Worm (Caenorhabditis elegans) whole organism, L1 larva: Measurements from ENCODE around the gene deb-1.

Experiments used
- C04F5.9 ChIP-seq: sonication (generic microtip); optimal IDR thresholded peaks from 2 replicates; lab custom pipeline; 2016; ENCODE audit warnings: missing genetic modification characterization, missing compliant biosample characterization
- C16A3.4 ChIP-seq: fragments of 150-350 bp; optimal IDR thresholded peaks from 2 replicates; lab custom pipeline; 2014; ENCODE audit warnings: missing biosample characterization, missing genetic modification characterization
- C34B4.2 ChIP-seq: sonication (generic microtip); optimal IDR thresholded peaks from 2 replicates; lab custom pipeline; 2017; ENCODE audit warnings: mild to moderate bottlenecking, missing genetic modification characterization, missing compliant biosample characterization
- Y116A8C.19 ChIP-seq: sonication (generic microtip); optimal IDR thresholded peaks from 2 replicates; lab custom pipeline; 2016; ENCODE audit warnings: missing compliant biosample characterization, missing genetic modification characterization, borderline replicate concordance
- aly-2 ChIP-seq: fragments of 150-350 bp; optimal IDR thresholded peaks from 2 replicates; lab custom pipeline; 2014; ENCODE audit warnings: missing biosample characterization, missing genetic modification characterization
- blmp-1 ChIP-seq: fragments of 150-350 bp; optimal IDR thresholded peaks from 2 replicates; lab custom pipeline; 2014; ENCODE audit warnings: missing biosample characterization, missing genetic modification characterization
- ceh-63 ChIP-seq: fragments of 200-800 bp; sonication (Bioruptor generic); optimal IDR thresholded peaks from 2 replicates; lab custom pipeline; 2018; ENCODE audit warnings: mild to moderate bottlenecking, missing genetic modification characterization, missing compliant biosample characterization
- dpl-1 ChIP-seq, 3 experiments: fragments of 150-350 bp in 2 of 3; sonication (generic microtip) in 1 of 3; optimal IDR thresholded peaks; 2 replicates each; lab custom pipeline; 2014 to 2017; ENCODE audit warnings: missing biosample characterization in 3 of 3, missing genetic modification characterization in 3 of 3, missing genetic modification reagents in 3 of 3
- dsc-1 ChIP-seq: sonication (generic microtip); optimal IDR thresholded peaks from 2 replicates; lab custom pipeline; 2016; ENCODE audit warnings: mild to moderate bottlenecking, missing genetic modification characterization, missing compliant biosample characterization
- efl-1 ChIP-seq, 4 experiments: fragments of 150-350 bp; optimal IDR thresholded peaks in 3 of 4; peaks in 1 of 4; 1 replicate in 1 of 4; 2 replicates in 3 of 4; lab custom pipeline; 2014; ENCODE audit warnings: missing biosample characterization in 2 of 4, missing genetic modification characterization in 2 of 4, missing genetic modification reagents in 2 of 4
- ets-5 ChIP-seq: fragments of 200-800 bp; sonication (Bioruptor generic); IDR thresholded peaks from 2 replicates; pipeline ENCODE4 v1.3.6; 2022; ENCODE audit warnings: missing genetic modification characterization, missing compliant biosample characterization
- fkh-4 ChIP-seq: sonication (generic microtip); optimal IDR thresholded peaks from 2 replicates; lab custom pipeline; 2016; ENCODE audit warnings: missing compliant biosample characterization, missing genetic modification characterization, borderline replicate concordance
- grh-1 ChIP-seq: fragments of 200-800 bp; sonication (Bioruptor generic); IDR thresholded peaks from 2 replicates; pipeline ENCODE4 v1.3.6; 2022; ENCODE audit warnings: missing genetic modification reagents, missing genetic modification characterization, missing compliant biosample characterization
- hlh-17 ChIP-seq: fragments of 200-800 bp; sonication (Bioruptor generic); optimal IDR thresholded peaks from 2 replicates; lab custom pipeline; 2018; ENCODE audit warnings: missing genetic modification characterization, mild to moderate bottlenecking, missing compliant biosample characterization, moderate library complexity, borderline replicate concordance
- hlh-4 ChIP-seq: sonication (generic microtip); optimal IDR thresholded peaks from 2 replicates; lab custom pipeline; 2016; ENCODE audit warnings: mild to moderate bottlenecking, missing genetic modification characterization, missing compliant biosample characterization
- hpl-2 ChIP-seq: fragments of 150-350 bp; optimal IDR thresholded peaks from 2 replicates; lab custom pipeline; 2014; ENCODE audit warnings: missing biosample characterization, missing genetic modification reagents, missing genetic modification characterization
- isw-1 ChIP-seq: fragments of 200-800 bp; sonication (Bioruptor generic); IDR thresholded peaks from 2 replicates; pipeline ENCODE4 v1.3.6; 2022; ENCODE audit warnings: missing genetic modification characterization, missing compliant biosample characterization
- lin-14 ChIP-seq: fragments of 200-800 bp; sonication (Bioruptor generic); optimal IDR thresholded peaks from 2 replicates; lab custom pipeline; 2018; ENCODE audit warnings: mild to moderate bottlenecking, missing genetic modification characterization, moderate library complexity, missing compliant biosample characterization
- lir-3 ChIP-seq: sonication (generic microtip); optimal IDR thresholded peaks from 2 replicates; lab custom pipeline; 2016; ENCODE audit warnings: mild to moderate bottlenecking, missing genetic modification characterization, moderate library complexity, missing compliant biosample characterization; ENCODE audit not compliant: poor library complexity
- lsy-2 ChIP-seq, 2 experiments: fragments of 150-350 bp; optimal IDR thresholded peaks; 2 replicates each; lab custom pipeline; 2014; ENCODE audit warnings: missing biosample characterization in 2 of 2, missing genetic modification characterization in 2 of 2
- mab-9 ChIP-seq: fragments of 200-800 bp; sonication (Bioruptor generic); IDR thresholded peaks from 2 replicates; pipeline ENCODE4 v1.3.6; 2022; ENCODE audit warnings: missing genetic modification reagents, missing genetic modification characterization, missing compliant biosample characterization
- mef-2 ChIP-seq: fragments of 150-350 bp; optimal IDR thresholded peaks from 2 replicates; lab custom pipeline; 2014; ENCODE audit warnings: missing biosample characterization, missing genetic modification characterization
- nhr-11 ChIP-seq: fragments of 150-350 bp; optimal IDR thresholded peaks from 2 replicates; lab custom pipeline; 2014; ENCODE audit warnings: missing biosample characterization, missing genetic modification characterization
- nhr-12 ChIP-seq: sonication (generic microtip); optimal IDR thresholded peaks from 2 replicates; lab custom pipeline; 2017; ENCODE audit warnings: missing biosample characterization, missing genetic modification characterization
- nhr-19 ChIP-seq: fragments of 200-800 bp; sonication (Bioruptor generic); conservative IDR thresholded peaks from 2 replicates; pipeline ENCODE4 v1.3.6; 2022; ENCODE audit warnings: missing genetic modification characterization, missing compliant biosample characterization
- nhr-20 ChIP-seq: sonication (generic microtip); optimal IDR thresholded peaks from 2 replicates; lab custom pipeline; 2016; ENCODE audit warnings: mild to moderate bottlenecking, missing genetic modification characterization, missing compliant biosample characterization
- nhr-71 ChIP-seq: sonication (generic microtip); optimal IDR thresholded peaks from 2 replicates; lab custom pipeline; 2016; ENCODE audit warnings: mild to moderate bottlenecking, missing genetic modification characterization, moderate library complexity, missing compliant biosample characterization
- nhr-77 ChIP-seq: fragments of 150-350 bp; optimal IDR thresholded peaks from 2 replicates; lab custom pipeline; 2014; ENCODE audit warnings: missing biosample characterization, missing genetic modification characterization
- nhr-85 ChIP-seq: sonication (generic microtip); peaks from one replicate; lab custom pipeline; 2016; ENCODE audit warnings: missing genetic modification characterization, inconsistent platforms, missing compliant biosample characterization
- pag-3 ChIP-seq: sonication (generic microtip); optimal IDR thresholded peaks from 2 replicates; lab custom pipeline; 2017; ENCODE audit warnings: missing genetic modification characterization, mild to moderate bottlenecking, missing compliant biosample characterization, antibody characterized with exemption, borderline replicate concordance; ENCODE audit not compliant: insufficient read depth
- rnt-1 ChIP-seq: sonication (generic microtip); optimal IDR thresholded peaks from 2 replicates; lab custom pipeline; 2016; ENCODE audit warnings: mild to moderate bottlenecking, missing genetic modification characterization, moderate library complexity, missing compliant biosample characterization
- skn-1 ChIP-seq: fragments of 150-350 bp; optimal IDR thresholded peaks from 2 replicates; lab custom pipeline; 2014; ENCODE audit warnings: missing biosample characterization, missing genetic modification characterization
- snu-23 ChIP-seq: sonication (generic microtip); optimal IDR thresholded peaks from 2 replicates; lab custom pipeline; 2016; ENCODE audit warnings: missing genetic modification characterization, missing compliant biosample characterization
- sup-37 ChIP-seq: fragments of 200-800 bp; sonication (Bioruptor generic); optimal IDR thresholded peaks from 2 replicates; lab custom pipeline; 2018; ENCODE audit warnings: mild to moderate bottlenecking, missing genetic modification characterization, missing compliant biosample characterization
- swsn-7 ChIP-seq: sonication (generic microtip); optimal IDR thresholded peaks from 2 replicates; lab custom pipeline; 2016; ENCODE audit warnings: missing genetic modification characterization, missing compliant biosample characterization
- tbx-2 ChIP-seq: sonication (generic microtip); optimal IDR thresholded peaks from 2 replicates; lab custom pipeline; 2016; ENCODE audit warnings: missing genetic modification characterization, missing compliant biosample characterization
- unc-130 ChIP-seq: fragments of 150-350 bp; optimal IDR thresholded peaks from 2 replicates; lab custom pipeline; 2017; ENCODE audit warnings: missing biosample characterization, missing genetic modification characterization, inconsistent platforms
- unc-86 ChIP-seq: sonication (generic microtip); optimal IDR thresholded peaks from 2 replicates; lab custom pipeline; 2016; ENCODE audit warnings: missing genetic modification characterization, missing compliant biosample characterization
- vab-15 ChIP-seq: sonication (generic microtip); optimal IDR thresholded peaks from 2 replicates; lab custom pipeline; 2017; ENCODE audit warnings: missing genotype, mild to moderate bottlenecking, missing genetic modification characterization, missing compliant biosample characterization
- xbp-1 ChIP-seq: sonication (generic microtip); optimal IDR thresholded peaks from 2 replicates; lab custom pipeline; 2016; ENCODE audit warnings: missing genetic modification characterization, missing compliant biosample characterization
- zag-1 ChIP-seq: fragments of 150-350 bp; optimal IDR thresholded peaks from 2 replicates; lab custom pipeline; 2014; ENCODE audit warnings: missing biosample characterization, missing genetic modification characterization
- ztf-4 ChIP-seq: fragments of 150-350 bp; optimal IDR thresholded peaks from 2 replicates; lab custom pipeline; 2014; ENCODE audit warnings: missing biosample characterization, missing genetic modification characterization

Gene deb-1

DNA sequence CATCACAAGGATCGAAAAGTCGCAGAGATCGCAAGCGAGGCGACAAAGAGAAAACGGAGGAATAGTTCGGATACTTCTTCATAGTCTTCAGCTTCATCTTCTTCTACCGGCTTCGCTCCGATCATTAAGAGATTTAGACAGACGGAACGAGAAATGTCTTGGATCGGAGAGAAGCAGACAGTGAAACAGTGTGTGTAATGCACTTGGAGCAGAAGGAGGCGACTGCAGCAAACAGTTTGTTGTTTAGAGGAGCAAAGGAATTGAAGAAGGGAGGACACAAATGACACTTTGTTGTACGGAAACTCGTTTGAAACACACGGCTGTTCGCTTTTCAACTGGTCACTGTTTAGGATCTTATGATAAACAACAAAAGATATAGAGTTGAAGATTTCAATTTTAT, 5.3 kb upstream of the deb-1 start:
- peak; percentile 11 for TF ChIP-seq ztf-4
- peak; percentile 70 for TF ChIP-seq rnt-1 (tag; lab: Kevin White, UChicago)
- TF ChIP-seq skn-1: peak; percentile 3
- TF ChIP-seq C04F5.9 (tag; lab: Kevin White, UChicago): no peak
- TF ChIP-seq mab-9: no peak
- no peak for TF ChIP-seq ets-5 (GFP tag; lab: Robert Waterston, UW)
- peak; percentile 34 for TF ChIP-seq nhr-20 (tag; lab: Kevin White, UChicago)
- TF ChIP-seq swsn-7 (tag; lab: Kevin White, UChicago): no peak
- TF ChIP-seq hlh-17: no peak
- TF ChIP-seq lsy-2 (tag; optimal IDR thresholded peaks at IDR 0.05; lab: Kevin White, UChicago): peak in 1 of 2 experiments; percentile 22
- TF ChIP-seq efl-1 (optimal IDR thresholded peaks at IDR 0.05; lab: Kevin White, UChicago): peak; percentile 7 to 24
- no peak for TF ChIP-seq efl-1 (GFP tag; optimal IDR thresholded peaks at IDR 0.05 in 1 of 2; lab: Kevin White, UChicago)
- peak; percentile 39 for TF ChIP-seq nhr-19
- peak; percentile 52 for TF ChIP-seq nhr-71 (tag; lab: Kevin White, UChicago)
- TF ChIP-seq isw-1: no peak
- peak; percentile 28 for TF ChIP-seq snu-23
- peak; percentile 13 for TF ChIP-seq blmp-1 (tag; lab: Kevin White, UChicago)
- TF ChIP-seq lir-3: peak; percentile 13
- TF ChIP-seq unc-130 (tag; lab: Kevin White, UChicago): peak; percentile 13
- TF ChIP-seq nhr-11 (tag; lab: Kevin White, UChicago): no peak
- TF ChIP-seq mef-2: no peak
- TF ChIP-seq lin-14: peak; percentile 65
- TF ChIP-seq pag-3 (tag; lab: Kevin White, UChicago): no peak
- TF ChIP-seq nhr-77 (tag; lab: Kevin White, UChicago): peak; percentile 12
- no peak for TF ChIP-seq C34B4.2 (tag; lab: Kevin White, UChicago)
- no peak for TF ChIP-seq fkh-4 (tag; lab: Kevin White, UChicago)
- no peak for TF ChIP-seq nhr-12 (tag; lab: Kevin White, UChicago)
- peak; percentile 15 for TF ChIP-seq tbx-2 (tag; lab: Kevin White, UChicago)

ce11 chrIV:7098509-7099065, 4.5 kb upstream of the deb-1 start, which contains the start of gene ZC477.4:
Gene ZC477.4 (minus strand): TSS chrIV:7098784.
- TF ChIP-seq Y116A8C.19 (tag; lab: Kevin White, UChicago): no peak
- TF ChIP-seq C16A3.4: no peak
- no peak for TF ChIP-seq blmp-1 (tag; lab: Kevin White, UChicago)
- TF ChIP-seq grh-1 (GFP tag; lab: Robert Waterston, UW): no peak
- TF ChIP-seq dpl-1 (GFP tag; optimal IDR thresholded peaks at IDR 0.05; lab: Kevin White, UChicago): peak in 1 of 3 experiments; percentile 7
- TF ChIP-seq zag-1 (tag; lab: Kevin White, UChicago): no peak
- peak; percentile 32 for TF ChIP-seq nhr-20 (tag; lab: Kevin White, UChicago)
- TF ChIP-seq sup-37 (GFP tag; lab: Kevin White, UChicago): no peak
- no peak for TF ChIP-seq tbx-2 (tag; lab: Kevin White, UChicago)
- no peak for TF ChIP-seq ceh-63 (GFP tag; lab: Kevin White, UChicago)
- peak; percentile 58 for TF ChIP-seq rnt-1 (tag; lab: Kevin White, UChicago)
- TF ChIP-seq unc-130 (tag; lab: Kevin White, UChicago): peak; percentile 25
- peak; percentile 37 for TF ChIP-seq snu-23
- no peak for TF ChIP-seq C04F5.9 (tag; lab: Kevin White, UChicago)
- no peak for TF ChIP-seq nhr-85 (tag; lab: Kevin White, UChicago)
- peak; percentile 74 for TF ChIP-seq lin-14
- TF ChIP-seq pag-3 (tag; lab: Kevin White, UChicago): peak; percentile 90
- no peak for TF ChIP-seq unc-86 (tag; lab: Kevin White, UChicago)
- TF ChIP-seq nhr-77 (tag; lab: Kevin White, UChicago): peak; percentile 4
- TF ChIP-seq skn-1: no peak
- TF ChIP-seq vab-15 (tag; lab: Kevin White, UChicago): no peak
- TF ChIP-seq aly-2 (tag; lab: Kevin White, UChicago): no peak
- TF ChIP-seq lsy-2 (tag; optimal IDR thresholded peaks at IDR 0.05; lab: Kevin White, UChicago): peak; percentile 16 to 17
- peak; percentile 26; the same call in 1 of the 2 replicates for TF ChIP-seq nhr-19
- TF ChIP-seq xbp-1 (tag; lab: Kevin White, UChicago): no peak
- TF ChIP-seq nhr-71 (tag; lab: Kevin White, UChicago): peak; percentile 59
- no peak for TF ChIP-seq hpl-2 (GFP tag; lab: Kevin White, UChicago)
- peak; percentile 59 for TF ChIP-seq dsc-1 (tag; lab: Kevin White, UChicago)
- no peak for TF ChIP-seq hlh-4 (tag; lab: Kevin White, UChicago)
- TF ChIP-seq swsn-7 (tag; lab: Kevin White, UChicago): no peak
